Fruit fly (Drosophila melanogaster): ENCODE results near the gene CG18473.

Gene CG18473

dm6 chr3R:9344791-9345208 is 18.3 kb upstream of the CG18473 start:
- no peak for TF ChIP-seq cic (GFP tag; optimal IDR thresholded peaks at IDR 0.05)
- TF ChIP-seq Mnt (GFP tag; optimal IDR thresholded peaks at IDR 0.05) = no peak
- peak; percentile 22 for TF ChIP-seq CG14711 (tag; optimal IDR thresholded peaks at IDR 0.05)
- no peak for TF ChIP-seq CG7101 (tag; optimal IDR thresholded peaks at IDR 0.05)
- no peak for TF ChIP-seq cnc (optimal IDR thresholded peaks at IDR 0.05)
- peak; percentile 66 for TF ChIP-seq kay (GFP tag; ENCODE audit: borderline replicate concordance)
- TF ChIP-seq pad (GFP tag; optimal IDR thresholded peaks at IDR 0.05) = no peak
- no peak for TF ChIP-seq CG11617 (GFP tag; optimal IDR thresholded peaks at IDR 0.05)

- TF ChIP-seq pad (GFP tag; optimal IDR thresholded peaks at IDR 0.05) (peak; percentile 32), Mnt (GFP tag; optimal IDR thresholded peaks at IDR 0.05) (no peak), Clk (GFP tag; optimal IDR thresholded peaks at IDR 0.05) (no peak)
These were observed 17.2 kb upstream of the CG18473 start for dm6 chr3R:9345904-9346303.

- TF ChIP-seq tj (GFP tag; optimal IDR thresholded peaks at IDR 0.05) (no peak), kay (GFP tag; ENCODE audit: borderline replicate concordance) (peak; percentile 81), CG7045 (GFP tag; optimal IDR thresholded peaks at IDR 0.05) (no peak), bab1 (GFP tag; optimal IDR thresholded peaks at IDR 0.05) (no peak)
These were observed 16.6 kb upstream of the CG18473 start for dm6 chr3R:9346539-9346938.

dm6 chr3R:9347702-9348378 is 15.3 kb upstream of the CG18473 start:
- TF ChIP-seq Crg-1 (GFP tag; optimal IDR thresholded peaks at IDR 0.05) (no peak), bab1 (GFP tag; optimal IDR thresholded peaks at IDR 0.05) (peak; percentile 11), CG7101 (tag; optimal IDR thresholded peaks at IDR 0.05) (no peak), kay (GFP tag; ENCODE audit: borderline replicate concordance) (peak; percentile 93), pad (GFP tag; optimal IDR thresholded peaks at IDR 0.05) (peak; percentile 41), Clk (GFP tag; optimal IDR thresholded peaks at IDR 0.05) (no peak), tj (GFP tag; optimal IDR thresholded peaks at IDR 0.05) (no peak)

- TF ChIP-seq kay (GFP tag; ENCODE audit: borderline replicate concordance) = peak; percentile 37
- TF ChIP-seq CG5204 (GFP tag; optimal IDR thresholded peaks at IDR 0.05) = no peak
- no peak for TF ChIP-seq Clk (GFP tag; optimal IDR thresholded peaks at IDR 0.05)
- TF ChIP-seq Hr96 (GFP tag; optimal IDR thresholded peaks at IDR 0.05) = no peak
- TF ChIP-seq CG33017 (tag; optimal IDR thresholded peaks at IDR 0.05) = no peak
- TF ChIP-seq Mnt (GFP tag; optimal IDR thresholded peaks at IDR 0.05) = no peak
- TF ChIP-seq CG7045 (GFP tag; optimal IDR thresholded peaks at IDR 0.05) = no peak
- TF ChIP-seq CG11617 (GFP tag; optimal IDR thresholded peaks at IDR 0.05) = no peak
- no peak for TF ChIP-seq CG7101 (tag; optimal IDR thresholded peaks at IDR 0.05)
- peak; percentile 27 for TF ChIP-seq tj (GFP tag; optimal IDR thresholded peaks at IDR 0.05)
- no peak for TF ChIP-seq cnc (optimal IDR thresholded peaks at IDR 0.05)
- TF ChIP-seq toe (GFP tag; optimal IDR thresholded peaks at IDR 0.05) = no peak
- TF ChIP-seq ovo (GFP tag; optimal IDR thresholded peaks at IDR 0.05) = no peak
These were observed 14.8 kb upstream of the CG18473 start for dm6 chr3R:9348379-9348721.

- TF ChIP-seq kay (GFP tag; ENCODE audit: borderline replicate concordance) (peak; percentile 31), CG7045 (GFP tag; optimal IDR thresholded peaks at IDR 0.05) (no peak), toe (GFP tag; optimal IDR thresholded peaks at IDR 0.05) (no peak)
These were observed 13.8 kb upstream of the CG18473 start for dm6 chr3R:9349267-9349820.

- peak in 1 of 2 experiments; percentile 12 for TF ChIP-seq cnc (optimal IDR thresholded peaks at IDR 0.05)
- TF ChIP-seq CG14711 (tag; optimal IDR thresholded peaks at IDR 0.05) = no peak
- no peak for TF ChIP-seq CG1620 (GFP tag; optimal IDR thresholded peaks at IDR 0.05)
- TF ChIP-seq cic (GFP tag; optimal IDR thresholded peaks at IDR 0.05) = no peak
- TF ChIP-seq CG5204 (GFP tag; optimal IDR thresholded peaks at IDR 0.05) = no peak
These were observed 12.3 kb upstream of the CG18473 start for dm6 chr3R:9350561-9351379.

Measured in whole organism, adult.